Worm (Caenorhabditis elegans): ENCODE measurements around the gene F35H8.12.

The F35H8.12 gene

ce11 chrII:9557437-9558150, 6.0 kb downstream of the F35H8.12 start, which contains the start of gene zfp-2:
TSS of gene zfp-2 (plus strand) at chrII:9557650.
- no peak for TF ChIP-seq T22C8.4 (GFP tag; IDR thresholded peaks at IDR 0.05)
- TF ChIP-seq flt-1 (GFP tag; IDR thresholded peaks at IDR 0.05): no peak
- TF ChIP-seq ref-1 (GFP tag; conservative IDR thresholded peaks at IDR 0.05): no peak
- no peak for TF ChIP-seq klf-2 (GFP tag; conservative IDR thresholded peaks at IDR 0.05)
- no peak for TF ChIP-seq med-1 (GFP tag; optimal IDR thresholded peaks at IDR 0.05; ENCODE audit: insufficient read depth)
- TF ChIP-seq cog-1 (tag; optimal IDR thresholded peaks at IDR 0.05): no peak
- TF ChIP-seq ztf-23 (GFP tag; IDR thresholded peaks at IDR 0.05): no peak
- no peak for TF ChIP-seq ztf-29 (GFP tag; IDR thresholded peaks at IDR 0.05)
- TF ChIP-seq tab-1 (GFP tag; IDR thresholded peaks at IDR 0.05): no peak

DNA sequence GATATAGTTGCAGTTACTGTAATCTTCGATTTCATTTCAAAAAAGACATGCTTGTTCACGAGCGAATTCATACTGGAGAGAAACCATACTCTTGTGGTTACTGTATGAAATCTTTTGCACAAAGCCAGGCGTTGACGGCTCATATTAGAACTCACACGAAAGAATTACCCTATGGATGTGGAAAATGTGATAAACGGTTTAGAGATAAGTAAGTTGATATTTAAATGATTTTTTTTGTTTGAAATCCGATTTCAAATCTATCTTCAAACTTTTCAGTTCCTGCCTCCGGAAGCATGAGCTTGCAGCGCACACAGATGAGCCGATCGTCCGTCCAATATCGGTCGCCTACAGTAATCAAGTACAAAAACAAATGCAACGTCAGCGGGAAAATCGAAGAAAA, 7.3 kb downstream of the F35H8.12 start:
- TF ChIP-seq T22C8.4 (GFP tag; IDR thresholded peaks at IDR 0.05) (no peak), ztf-23 (GFP tag; IDR thresholded peaks at IDR 0.05) (no peak), klf-2 (GFP tag; conservative IDR thresholded peaks at IDR 0.05) (no peak), tab-1 (GFP tag; IDR thresholded peaks at IDR 0.05) (no peak), ztf-29 (GFP tag; IDR thresholded peaks at IDR 0.05) (no peak), med-1 (GFP tag; optimal IDR thresholded peaks at IDR 0.05; ENCODE audit: insufficient read depth) (no peak), cog-1 (tag; optimal IDR thresholded peaks at IDR 0.05) (no peak), ref-1 (GFP tag; conservative IDR thresholded peaks at IDR 0.05) (no peak), flt-1 (GFP tag; IDR thresholded peaks at IDR 0.05) (no peak)

DNA sequence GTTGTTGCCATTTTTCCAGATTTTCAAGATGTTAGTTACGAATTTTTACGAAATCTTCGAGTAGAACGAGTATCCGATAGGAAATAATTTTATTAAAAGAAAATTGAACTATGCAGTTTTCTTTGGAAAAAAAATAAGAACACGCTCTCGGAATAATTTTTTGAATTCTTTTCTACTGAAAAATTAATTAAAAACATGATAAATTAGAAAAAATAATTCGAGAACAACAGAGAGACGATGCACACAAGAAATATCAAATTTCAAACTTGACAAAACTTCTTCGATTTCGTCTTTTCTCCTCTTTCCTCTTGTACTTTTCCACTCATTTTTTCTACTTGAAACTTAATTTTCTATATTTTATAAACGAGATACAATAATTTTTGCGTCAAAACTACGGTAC, 8.3 kb downstream of the F35H8.12 start, which contains the start of gene F35H8.4:
F35H8.4 (minus strand) TSS at position 101 of the 400 bp plus-strand sequence.
- TF ChIP-seq cog-1 (tag; optimal IDR thresholded peaks at IDR 0.05): no peak
- no peak for TF ChIP-seq T22C8.4 (GFP tag; IDR thresholded peaks at IDR 0.05)
- TF ChIP-seq tab-1 (GFP tag; IDR thresholded peaks at IDR 0.05): no peak
- no peak for TF ChIP-seq ztf-29 (GFP tag; IDR thresholded peaks at IDR 0.05)
- no peak for TF ChIP-seq ref-1 (GFP tag; conservative IDR thresholded peaks at IDR 0.05)
- TF ChIP-seq klf-2 (GFP tag; conservative IDR thresholded peaks at IDR 0.05): no peak
- no peak for TF ChIP-seq med-1 (GFP tag; optimal IDR thresholded peaks at IDR 0.05; ENCODE audit: insufficient read depth)
- TF ChIP-seq ztf-23 (GFP tag; IDR thresholded peaks at IDR 0.05): no peak
- TF ChIP-seq flt-1 (GFP tag; IDR thresholded peaks at IDR 0.05): no peak

ce11 chrII:9560895-9561294, 9.3 kb downstream of the F35H8.12 start:
- TF ChIP-seq tab-1 (GFP tag; IDR thresholded peaks at IDR 0.05): no peak
- no peak for TF ChIP-seq ztf-23 (GFP tag; IDR thresholded peaks at IDR 0.05)
- TF ChIP-seq cog-1 (tag; optimal IDR thresholded peaks at IDR 0.05): no peak
- TF ChIP-seq klf-2 (GFP tag; conservative IDR thresholded peaks at IDR 0.05): no peak
- no peak for TF ChIP-seq ztf-29 (GFP tag; IDR thresholded peaks at IDR 0.05)
- no peak for TF ChIP-seq med-1 (GFP tag; optimal IDR thresholded peaks at IDR 0.05; ENCODE audit: insufficient read depth)
- no peak for TF ChIP-seq T22C8.4 (GFP tag; IDR thresholded peaks at IDR 0.05)
- no peak for TF ChIP-seq flt-1 (GFP tag; IDR thresholded peaks at IDR 0.05)
- no peak for TF ChIP-seq ref-1 (GFP tag; conservative IDR thresholded peaks at IDR 0.05)

DNA sequence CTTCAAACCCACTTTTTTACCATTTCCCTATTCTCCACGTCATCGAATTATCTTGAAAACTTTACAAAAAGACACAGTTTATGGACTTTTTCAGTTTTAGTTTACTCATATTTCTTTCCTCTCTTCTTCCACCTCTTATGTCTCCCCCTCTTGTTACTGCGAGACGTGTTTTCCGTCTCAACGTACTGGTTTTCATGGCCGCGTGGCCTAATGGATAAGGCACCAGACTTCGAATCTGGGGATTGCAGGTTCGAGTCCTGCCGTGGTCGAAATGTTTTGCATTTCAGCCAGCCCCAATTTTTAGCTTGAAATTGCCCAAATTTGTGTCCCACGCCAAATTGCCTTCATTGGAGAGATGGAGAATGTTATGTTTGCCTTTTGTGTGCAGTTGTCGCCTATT, 14.4 kb downstream of the F35H8.12 start:
- TF ChIP-seq T22C8.4 (GFP tag; IDR thresholded peaks at IDR 0.05) (peak; percentile 89), cog-1 (tag; optimal IDR thresholded peaks at IDR 0.05) (peak; percentile 61), ztf-29 (GFP tag; IDR thresholded peaks at IDR 0.05) (peak; percentile 83), klf-2 (GFP tag; conservative IDR thresholded peaks at IDR 0.05) (peak; percentile 83), tab-1 (GFP tag; IDR thresholded peaks at IDR 0.05) (peak; percentile 97), med-1 (GFP tag; optimal IDR thresholded peaks at IDR 0.05; ENCODE audit: insufficient read depth) (peak; percentile 47), ref-1 (GFP tag; conservative IDR thresholded peaks at IDR 0.05) (peak; percentile 93), ztf-23 (GFP tag; IDR thresholded peaks at IDR 0.05) (peak; percentile 92), flt-1 (GFP tag; IDR thresholded peaks at IDR 0.05) (peak; percentile 97)

ce11 chrII:9573412-9573811, 21.8 kb downstream of the F35H8.12 start:
- no peak for TF ChIP-seq ztf-23 (GFP tag; IDR thresholded peaks at IDR 0.05)
- no peak for TF ChIP-seq cog-1 (tag; optimal IDR thresholded peaks at IDR 0.05)
- TF ChIP-seq med-1 (GFP tag; optimal IDR thresholded peaks at IDR 0.05; ENCODE audit: insufficient read depth): no peak
- no peak for TF ChIP-seq flt-1 (GFP tag; IDR thresholded peaks at IDR 0.05)
- no peak for TF ChIP-seq tab-1 (GFP tag; IDR thresholded peaks at IDR 0.05)

DNA sequence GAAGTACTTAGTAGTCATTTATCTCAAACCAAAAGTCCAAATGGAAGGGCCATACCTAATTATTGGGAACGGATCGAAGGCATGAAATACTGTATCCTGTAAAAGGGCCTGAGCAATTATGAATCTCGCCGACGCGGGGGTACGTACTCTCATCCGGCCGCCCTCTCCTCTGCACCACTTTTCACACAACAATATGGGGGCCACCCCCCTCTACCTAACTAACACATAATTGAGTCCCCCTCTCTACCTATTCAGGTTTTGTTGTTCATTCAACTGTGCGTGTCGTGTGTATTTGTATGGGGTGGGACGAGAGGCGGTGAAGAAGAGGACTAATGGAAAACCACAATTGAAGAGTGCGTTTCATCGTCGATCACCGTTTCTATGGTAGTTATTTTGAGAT, 22.8 kb downstream of the F35H8.12 start:
- no peak for TF ChIP-seq ref-1 (GFP tag; conservative IDR thresholded peaks at IDR 0.05)
- TF ChIP-seq cog-1 (tag; optimal IDR thresholded peaks at IDR 0.05): no peak
- TF ChIP-seq klf-2 (GFP tag; conservative IDR thresholded peaks at IDR 0.05): no peak
- no peak for TF ChIP-seq flt-1 (GFP tag; IDR thresholded peaks at IDR 0.05)
- TF ChIP-seq ztf-23 (GFP tag; IDR thresholded peaks at IDR 0.05): no peak
- no peak for TF ChIP-seq med-1 (GFP tag; optimal IDR thresholded peaks at IDR 0.05; ENCODE audit: insufficient read depth)
- no peak for TF ChIP-seq T22C8.4 (GFP tag; IDR thresholded peaks at IDR 0.05)
- TF ChIP-seq tab-1 (GFP tag; IDR thresholded peaks at IDR 0.05): no peak
- no peak for TF ChIP-seq ztf-29 (GFP tag; IDR thresholded peaks at IDR 0.05)

DNA sequence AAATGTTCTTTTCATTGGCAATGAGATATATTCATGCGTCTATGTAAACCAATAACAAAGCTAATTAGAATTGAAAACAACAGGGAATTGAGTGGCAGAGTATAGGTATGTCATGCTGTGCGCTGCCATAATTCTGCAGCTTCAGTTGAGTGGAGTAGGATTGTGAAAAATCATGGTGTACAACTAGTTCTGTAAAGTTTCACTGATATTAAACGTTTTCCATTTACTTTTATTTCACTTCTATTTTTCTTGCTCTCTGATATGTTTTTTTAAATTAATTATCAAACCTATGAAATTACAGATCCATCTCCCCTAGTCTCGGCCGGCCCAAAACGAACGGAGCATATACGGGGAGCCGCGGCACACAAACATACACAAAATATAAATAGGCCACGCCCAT, 24.0 kb downstream of the F35H8.12 start, which contains the start of gene exc-7:
exc-7 (plus strand) TSS at position 301 of the 400 bp plus-strand sequence.
- TF ChIP-seq ref-1 (GFP tag; conservative IDR thresholded peaks at IDR 0.05) (no peak), klf-2 (GFP tag; conservative IDR thresholded peaks at IDR 0.05) (no peak), flt-1 (GFP tag; IDR thresholded peaks at IDR 0.05) (no peak), T22C8.4 (GFP tag; IDR thresholded peaks at IDR 0.05) (no peak), cog-1 (tag; optimal IDR thresholded peaks at IDR 0.05) (no peak), med-1 (GFP tag; optimal IDR thresholded peaks at IDR 0.05; ENCODE audit: insufficient read depth) (no peak), ztf-23 (GFP tag; IDR thresholded peaks at IDR 0.05) (no peak), ztf-29 (GFP tag; IDR thresholded peaks at IDR 0.05) (no peak), tab-1 (GFP tag; IDR thresholded peaks at IDR 0.05) (no peak)

- no peak for TF ChIP-seq cog-1 (tag; optimal IDR thresholded peaks at IDR 0.05)
- no peak for TF ChIP-seq T22C8.4 (GFP tag; IDR thresholded peaks at IDR 0.05)
- TF ChIP-seq ref-1 (GFP tag; conservative IDR thresholded peaks at IDR 0.05): no peak
Measured at ce11 chrII:9576707-9577106, 25.1 kb downstream of the F35H8.12 start.
